Worm (Caenorhabditis elegans) whole organism, L3 larva: ENCODE results near the gene ugt-1.

ENCODE experiments used
- ZK546.5 ChIP-seq: sonication (generic microtip); optimal IDR thresholded peaks from 2 replicates; lab custom pipeline; 2017; ENCODE audit warnings: missing biosample characterization, missing genetic modification characterization
- aly-2 ChIP-seq: fragments of 150-350 bp; optimal IDR thresholded peaks from 2 replicates; lab custom pipeline; 2014; ENCODE audit warnings: missing biosample characterization, missing genetic modification characterization
- ama-1 ChIP-seq: fragments of 150-350 bp; optimal IDR thresholded peaks from 2 replicates; lab custom pipeline; 2018
- ceh-16 ChIP-seq: sonication (generic microtip); optimal IDR thresholded peaks from 2 replicates; lab custom pipeline; 2017; ENCODE audit warnings: missing biosample characterization, missing genetic modification characterization
- ceh-28 ChIP-seq: fragments of 150-350 bp; optimal IDR thresholded peaks from 2 replicates; lab custom pipeline; 2014; ENCODE audit warnings: missing biosample characterization, missing genetic modification reagents, missing genetic modification characterization
- ceh-82 ChIP-seq: fragments of 150-350 bp; optimal IDR thresholded peaks from 2 replicates; lab custom pipeline; 2014; ENCODE audit warnings: missing biosample characterization, missing genetic modification characterization
- ceh-9 ChIP-seq: sonication (generic microtip); optimal IDR thresholded peaks from 2 replicates; lab custom pipeline; 2018; ENCODE audit warnings: missing biosample characterization, missing genetic modification characterization
- daf-12 ChIP-seq: fragments of 150-350 bp; optimal IDR thresholded peaks from 2 replicates; lab custom pipeline; 2014; ENCODE audit warnings: missing biosample characterization, missing genetic modification reagents, missing genetic modification characterization
- egl-27 ChIP-seq: sonication (generic microtip); optimal IDR thresholded peaks from 4 replicates; lab custom pipeline; 2017; ENCODE audit warnings: missing biosample characterization, missing genetic modification reagents, missing genetic modification characterization
- elt-2 ChIP-seq: sonication (generic microtip); optimal IDR thresholded peaks from 2 replicates; lab custom pipeline; 2016; ENCODE audit warnings: missing genetic modification reagents, mild to moderate bottlenecking, missing genetic modification characterization, missing compliant biosample characterization
- elt-3 ChIP-seq, 3 experiments: fragments of 150-350 bp in 1 of 3; sonication (generic microtip) in 2 of 3; optimal IDR thresholded peaks; 2 replicates in 2 of 3; 4 replicates in 1 of 3; lab custom pipeline; 2014 to 2017; ENCODE audit warnings: missing biosample characterization in 3 of 3, missing genetic modification characterization in 3 of 3
- eor-1 ChIP-seq, 2 experiments: fragments of 150-350 bp; optimal IDR thresholded peaks; 2 replicates each; lab custom pipeline; 2014 to 2018; ENCODE audit warnings: missing biosample characterization in 2 of 2, missing genetic modification characterization in 2 of 2
- fkh-2 ChIP-seq: fragments of 150-350 bp; optimal IDR thresholded peaks from 2 replicates; lab custom pipeline; 2014; ENCODE audit warnings: missing biosample characterization, missing genetic modification reagents, missing genetic modification characterization
- hmg-11 ChIP-seq: sonication (generic microtip); optimal IDR thresholded peaks from 2 replicates; lab custom pipeline; 2016; ENCODE audit warnings: missing genetic modification characterization, missing compliant biosample characterization
- jun-1 ChIP-seq: fragments of 150-350 bp; optimal IDR thresholded peaks from 2 replicates; lab custom pipeline; 2014; ENCODE audit warnings: missing biosample characterization, missing genetic modification reagents, missing genetic modification characterization
- lin-15B ChIP-seq: fragments of 150-350 bp; optimal IDR thresholded peaks from 2 replicates; lab custom pipeline; 2014; ENCODE audit warnings: missing biosample characterization, missing genetic modification characterization
- lsy-12 ChIP-seq: sonication (generic microtip); optimal IDR thresholded peaks from 2 replicates; lab custom pipeline; 2016; ENCODE audit warnings: mild to moderate bottlenecking, missing genetic modification characterization, missing compliant biosample characterization
- mdl-1 ChIP-seq: fragments of 150-350 bp; optimal IDR thresholded peaks from 2 replicates; lab custom pipeline; 2014; ENCODE audit warnings: missing biosample characterization, missing genetic modification characterization
- nfya-1 ChIP-seq: sonication (generic microtip); optimal IDR thresholded peaks from 2 replicates; lab custom pipeline; 2017; ENCODE audit warnings: missing genetic modification characterization, mild to moderate bottlenecking, missing compliant biosample characterization, antibody characterized with exemption, moderate library complexity; ENCODE audit not compliant: insufficient read depth
- nhr-23 ChIP-seq: fragments of 150-350 bp; optimal IDR thresholded peaks from 2 replicates; lab custom pipeline; 2014; ENCODE audit warnings: missing biosample characterization, missing genetic modification reagents, missing genetic modification characterization
- nhr-237 ChIP-seq: fragments of 150-350 bp; optimal IDR thresholded peaks from 2 replicates; lab custom pipeline; 2014; ENCODE audit warnings: missing biosample characterization, missing genetic modification characterization
- nhr-43 ChIP-seq: sonication (generic microtip); optimal IDR thresholded peaks from 2 replicates; lab custom pipeline; 2016; ENCODE audit warnings: mild to moderate bottlenecking, missing genetic modification characterization, missing compliant biosample characterization; ENCODE audit not compliant: poor library complexity, severe bottlenecking
- nhr-67 ChIP-seq: fragments of 150-350 bp; optimal IDR thresholded peaks from 2 replicates; lab custom pipeline; 2014; ENCODE audit warnings: missing biosample characterization, missing genetic modification characterization
- nhr-76 ChIP-seq: fragments of 150-350 bp; sonication (generic microtip); optimal IDR thresholded peaks from 5 replicates; lab custom pipeline; 2014; ENCODE audit warnings: missing biosample characterization, missing genetic modification characterization
- nhr-77 ChIP-seq: fragments of 150-350 bp; optimal IDR thresholded peaks from 2 replicates; lab custom pipeline; 2014; ENCODE audit warnings: missing biosample characterization, missing genetic modification characterization
- pha-4 ChIP-seq: fragments of 150-350 bp; optimal IDR thresholded peaks from 2 replicates; lab custom pipeline; 2014; ENCODE audit warnings: missing biosample characterization, missing genetic modification reagents, missing genetic modification characterization
- pqm-1 ChIP-seq: fragments of 150-350 bp; optimal IDR thresholded peaks from 2 replicates; lab custom pipeline; 2017; ENCODE audit warnings: missing biosample characterization, missing genetic modification characterization, inconsistent platforms
- tbx-2 ChIP-seq: sonication (generic microtip); optimal IDR thresholded peaks from 2 replicates; lab custom pipeline; 2016; ENCODE audit warnings: mild to moderate bottlenecking, missing genetic modification characterization, missing compliant biosample characterization
- unc-39 ChIP-seq: sonication (generic microtip); optimal IDR thresholded peaks from 4 replicates; lab custom pipeline; 2017; ENCODE audit warnings: missing biosample characterization, missing genetic modification characterization
- unc-62 ChIP-seq: fragments of 150-350 bp; sonication (generic microtip); optimal IDR thresholded peaks from 4 replicates; lab custom pipeline; 2014; ENCODE audit warnings: missing biosample characterization, missing genetic modification reagents, missing genetic modification characterization
- zag-1 ChIP-seq: fragments of 150-350 bp; optimal IDR thresholded peaks from 2 replicates; lab custom pipeline; 2014; ENCODE audit warnings: missing biosample characterization, missing genetic modification characterization
- ztf-11 ChIP-seq: fragments of 150-350 bp; optimal IDR thresholded peaks from 2 replicates; lab custom pipeline; 2014; ENCODE audit warnings: missing biosample characterization, missing genetic modification characterization
- ztf-4 ChIP-seq: fragments of 150-350 bp; optimal IDR thresholded peaks from 2 replicates; lab custom pipeline; 2014; ENCODE audit warnings: missing biosample characterization, missing genetic modification characterization

The ugt-1 gene

DNA sequence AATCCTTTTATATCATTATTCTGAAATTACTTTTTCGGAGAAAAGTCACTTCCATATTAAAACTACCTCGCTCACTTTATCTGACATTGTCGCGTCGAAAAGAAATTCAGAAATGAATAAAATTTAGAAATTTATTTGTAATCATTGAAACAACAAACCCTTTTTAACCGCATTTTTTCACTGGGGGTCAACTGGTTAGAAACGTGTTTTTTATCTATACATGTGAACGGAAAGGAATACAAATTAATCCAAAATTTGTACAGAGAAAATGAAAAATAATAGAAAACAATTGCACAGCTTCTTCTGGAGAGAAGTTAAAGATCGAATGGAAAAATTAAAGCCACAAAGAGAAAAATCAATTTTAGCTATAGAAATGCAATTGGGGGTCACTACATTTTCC lies 33.1 kb downstream of the ugt-1 start, which contains the start of gene tag-314:
tag-314 (minus strand) TSS at position 101 of the 400 bp plus-strand sequence.
- TF ChIP-seq elt-3 (tag; optimal IDR thresholded peaks at IDR 0.05; lab: Kevin White, UChicago) (no peak), ceh-82 (tag; lab: Kevin White, UChicago) (no peak), ZK546.5 (no peak), nfya-1 (tag; lab: Kevin White, UChicago) (no peak), ceh-9 (no peak), ztf-11 (tag; lab: Kevin White, UChicago) (no peak), lin-15B (tag; lab: Kevin White, UChicago) (no peak), lsy-12 (tag; lab: Kevin White, UChicago) (no peak)

DNA sequence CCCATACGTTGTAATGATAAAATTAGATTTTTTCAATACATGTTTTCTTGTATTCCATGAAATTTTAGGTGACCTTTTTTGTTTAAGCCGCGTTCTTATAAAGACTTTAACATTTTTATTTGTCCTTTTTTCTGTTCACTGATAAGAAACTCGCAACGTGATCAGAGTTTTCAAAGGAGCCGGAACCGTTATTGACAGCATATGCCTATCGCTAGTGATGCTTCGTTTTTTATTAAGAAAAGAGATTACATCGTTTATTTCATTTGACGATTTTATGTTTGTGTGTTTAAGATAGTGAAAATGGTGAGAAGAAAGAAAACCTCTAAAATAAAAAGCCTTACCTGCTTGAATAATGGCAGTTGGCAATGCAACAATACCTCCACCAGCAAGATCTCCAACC lies 37.1 kb downstream of the ugt-1 start:
- TF ChIP-seq lin-15B (tag; lab: Kevin White, UChicago) (no peak), eor-1 (tag; optimal IDR thresholded peaks at IDR 0.05; lab: Kevin White, UChicago) (no peak), pqm-1 (peak; percentile 79), unc-62 (GFP tag; lab: Kevin White, UChicago) (no peak), elt-2 (tag; lab: Kevin White, UChicago) (peak; percentile 96), jun-1 (tag; lab: Kevin White, UChicago) (peak; percentile 54), nfya-1 (tag; lab: Kevin White, UChicago) (no peak), zag-1 (tag; lab: Kevin White, UChicago) (no peak), pha-4 (tag; lab: Kevin White, UChicago) (peak; percentile 53), nhr-43 (tag; lab: Kevin White, UChicago) (no peak), ceh-16 (tag; lab: Kevin White, UChicago) (no peak)

DNA sequence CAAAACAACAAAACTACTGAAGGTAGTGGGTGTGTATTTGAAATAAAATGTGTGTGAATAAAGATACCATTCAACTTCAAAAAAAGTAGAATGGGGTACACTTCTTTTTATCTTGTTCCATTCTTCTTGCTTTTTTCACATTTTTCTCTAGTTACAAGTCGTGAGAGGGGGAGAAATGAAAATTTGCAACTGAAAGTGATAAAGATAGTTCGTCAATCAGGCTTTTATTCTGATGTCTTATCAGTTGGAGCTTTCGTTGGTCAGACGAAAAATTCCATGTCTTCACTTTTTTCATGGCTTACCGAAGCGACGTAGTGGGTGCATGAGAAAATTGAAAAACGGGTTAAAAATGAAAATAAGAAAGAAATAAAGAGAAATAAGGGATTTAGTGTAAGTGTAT lies 38.3 kb downstream of the ugt-1 start, which contains the start of gene Y32F6A.4:
Y32F6A.4 (minus strand) TSS at position 347 of the 400 bp plus-strand sequence.
- TF ChIP-seq pqm-1: peak; percentile 23
- peak; percentile 76 for TF ChIP-seq elt-2 (tag; lab: Kevin White, UChicago)
- TF ChIP-seq pha-4 (tag; lab: Kevin White, UChicago): no peak

DNA sequence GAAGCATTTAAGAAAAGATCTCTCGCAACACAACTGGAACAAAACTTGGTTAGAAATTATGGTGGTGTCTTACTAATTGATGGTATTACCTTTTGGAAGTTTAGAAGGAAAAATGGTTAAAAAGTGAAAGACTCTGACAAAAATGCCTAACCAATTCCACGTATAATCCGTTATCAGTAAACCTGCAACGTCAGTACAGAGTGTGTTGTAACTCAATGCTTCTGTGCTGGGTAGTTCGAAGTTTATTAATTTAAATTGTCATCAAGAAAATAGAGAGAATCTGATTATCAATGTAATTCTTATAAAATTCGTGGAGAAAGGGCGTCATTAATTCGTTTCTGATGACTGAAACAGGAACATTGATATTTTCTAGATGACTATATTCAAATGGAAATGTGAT lies 39.7 kb downstream of the ugt-1 start:
- TF ChIP-seq pqm-1 (peak; percentile 50), elt-3 (tag; optimal IDR thresholded peaks at IDR 0.05; lab: Kevin White, UChicago) (no peak), elt-2 (tag; lab: Kevin White, UChicago) (peak; percentile 57)

DNA sequence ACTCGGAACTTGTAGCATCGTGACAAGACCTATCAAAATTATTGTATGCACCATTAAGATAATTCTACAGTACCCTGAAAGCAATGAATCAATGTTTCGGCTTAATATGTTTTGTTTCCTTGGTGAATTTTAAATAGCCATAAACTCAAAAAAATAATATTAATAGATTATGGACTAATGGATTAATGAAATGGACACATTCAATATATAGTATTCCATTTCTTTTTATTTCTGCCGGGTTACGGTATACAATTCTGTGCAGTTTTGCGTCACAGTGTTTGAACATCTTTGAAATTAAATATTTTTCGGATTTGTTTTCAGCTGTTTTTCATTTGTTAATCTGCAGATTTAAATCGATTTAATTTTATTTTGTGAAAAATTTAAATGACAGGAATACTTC lies 41.1 kb downstream of the ugt-1 start, which contains the start of gene set-22:
set-22 (plus strand) TSS at position 301 of the 400 bp plus-strand sequence.
- TF ChIP-seq hmg-11 (no peak), nhr-23 (tag; lab: Kevin White, UChicago) (no peak)

ce11 chrV:10440723-10441122 lies 45.3 kb downstream of the ugt-1 start, which contains the start of gene snf-10:
TSS of gene snf-10 (minus strand) at chrV:10440823.
- TF ChIP-seq tbx-2 (tag; lab: Kevin White, UChicago) (no peak), nhr-23 (tag; lab: Kevin White, UChicago) (no peak), hmg-11 (no peak), ztf-4 (tag; lab: Kevin White, UChicago) (no peak), nhr-67 (tag; lab: Kevin White, UChicago) (no peak), lsy-12 (tag; lab: Kevin White, UChicago) (no peak), pqm-1 (no peak), nhr-77 (no peak), ceh-16 (tag; lab: Kevin White, UChicago) (no peak), elt-2 (tag; lab: Kevin White, UChicago) (no peak), elt-3 (tag; optimal IDR thresholded peaks at IDR 0.05; lab: Kevin White, UChicago) (no peak)

DNA sequence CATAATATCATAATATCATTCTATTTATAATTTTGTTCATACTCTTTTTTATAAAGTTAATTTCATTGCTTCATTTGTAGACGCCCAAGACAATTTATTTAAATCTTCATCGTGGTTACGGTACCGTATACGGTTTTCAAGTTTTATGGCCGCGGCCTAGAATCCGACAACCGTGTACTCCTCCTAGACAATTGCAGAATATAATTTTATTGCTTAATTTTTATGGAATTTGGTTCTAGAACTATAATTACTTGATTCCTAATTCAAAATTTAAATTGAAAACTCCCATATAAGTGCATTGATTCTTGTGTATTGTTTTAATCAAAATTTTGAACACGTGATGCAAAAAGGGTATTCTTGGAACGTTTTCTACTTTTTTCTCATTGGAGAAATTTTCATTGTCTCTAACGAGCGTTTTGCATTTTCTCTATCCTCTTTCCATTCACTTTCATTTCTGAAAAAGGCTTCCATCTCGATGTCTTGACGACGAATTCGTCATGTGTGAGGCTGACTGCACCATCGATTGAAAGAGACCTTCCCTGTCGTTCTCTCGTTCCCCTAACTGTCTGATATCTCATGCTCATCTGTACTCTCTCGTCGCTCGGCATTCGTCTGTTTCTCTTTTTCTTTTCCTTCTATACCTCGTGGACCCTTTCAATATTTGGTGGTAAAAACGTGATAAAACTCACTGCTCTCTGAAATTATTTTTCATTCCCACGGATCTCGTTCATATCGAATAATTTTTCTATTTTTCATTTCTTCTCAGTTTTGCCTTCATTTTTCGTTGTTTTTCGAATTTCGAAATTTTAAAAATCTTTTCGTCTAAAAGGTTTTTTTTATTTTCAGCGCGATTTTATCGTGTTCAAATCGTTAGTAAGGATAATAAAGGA lies 45.9 kb downstream of the ugt-1 start, which contains the start of gene pap-1:
pap-1 (plus strand) TSS at position 840 of the 890 bp plus-strand sequence.
- TF ChIP-seq elt-3 (tag; optimal IDR thresholded peaks at IDR 0.05; lab: Kevin White, UChicago): no peak
- TF ChIP-seq lsy-12 (tag; lab: Kevin White, UChicago): no peak
- no peak for TF ChIP-seq mdl-1
- peak; percentile 21 for TF ChIP-seq elt-2 (tag; lab: Kevin White, UChicago)
- no peak for TF ChIP-seq eor-1 (tag; optimal IDR thresholded peaks at IDR 0.05; lab: Kevin White, UChicago)
- no peak for TF ChIP-seq pqm-1
- no peak for TF ChIP-seq nhr-77
- peak; percentile 60 for TF ChIP-seq hmg-11
- TF ChIP-seq nhr-76: no peak
- no peak for TF ChIP-seq aly-2 (tag; lab: Kevin White, UChicago)
- no peak for TF ChIP-seq jun-1 (tag; lab: Kevin White, UChicago)
- peak; percentile 76 for TF ChIP-seq ceh-28 (tag; lab: Kevin White, UChicago)
- TF ChIP-seq nhr-67 (tag; lab: Kevin White, UChicago): no peak
- TF ChIP-seq daf-12 (tag; lab: Kevin White, UChicago): no peak
- TF ChIP-seq ztf-4 (tag; lab: Kevin White, UChicago): no peak
- TF ChIP-seq ztf-11 (tag; lab: Kevin White, UChicago): no peak
- no peak for TF ChIP-seq fkh-2 (tag; lab: Kevin White, UChicago)
- peak; percentile 49 for TF ChIP-seq nfya-1 (tag; lab: Kevin White, UChicago)
- TF ChIP-seq unc-39 (tag; lab: Kevin White, UChicago): no peak
- TF ChIP-seq ama-1 (lab: Kevin White, UChicago): no peak
- no peak for TF ChIP-seq zag-1 (tag; lab: Kevin White, UChicago)
- no peak for TF ChIP-seq ZK546.5
- TF ChIP-seq nhr-237 (tag; lab: Kevin White, UChicago): no peak
- TF ChIP-seq nhr-23 (tag; lab: Kevin White, UChicago): no peak
- TF ChIP-seq egl-27: no peak
- no peak for TF ChIP-seq ceh-82 (tag; lab: Kevin White, UChicago)
- TF ChIP-seq ceh-9: no peak
